Fruit fly (Drosophila melanogaster): Measurements from ENCODE around the gene Dhc16F.

- no peak for TF ChIP-seq Crg-1 (GFP tag; optimal IDR thresholded peaks at IDR 0.05)
- no peak for TF ChIP-seq Clk (GFP tag; optimal IDR thresholded peaks at IDR 0.05)
- no peak for TF ChIP-seq CG11617 (GFP tag; optimal IDR thresholded peaks at IDR 0.05)
Measured at dm6 chrX:18116811-18117383, 52.6 kb downstream of the Dhc16F start, which contains the start of gene wupA.

Data from whole organism, adult.